Fruit fly (Drosophila melanogaster) whole organism, embryonic: Measurements from ENCODE around the gene Gr63a.

Experiments
- Abd-B ChIP-seq: fragments of 200-800 bp; sonication (Bioruptor generic); optimal IDR thresholded peaks from 2 replicates; lab custom pipeline; 2018; ENCODE audit warnings: missing biosample characterization, mild to moderate bottlenecking, missing genetic modification characterization, moderate library complexity
- BEAF-32 ChIP-seq: fragments of 200-800 bp; sonication (Bioruptor generic); optimal IDR thresholded peaks from 3 replicates; lab custom pipeline; 2017; ENCODE audit warnings: missing biosample characterization, missing genetic modification characterization, mild to moderate bottlenecking, moderate library complexity, missing genetic modification reagents
- CG10959 ChIP-seq: fragments of 200-800 bp; sonication (Bioruptor generic); IDR thresholded peaks from 2 replicates; pipeline ENCODE4 v1.3.6; 2022; ENCODE audit warnings: missing biosample characterization, missing genetic modification characterization
- CG11247 ChIP-seq: fragments of 200-800 bp; sonication (Bioruptor generic); IDR thresholded peaks from 2 replicates; pipeline ENCODE4 v1.3.6; 2022; ENCODE audit warnings: missing biosample characterization, missing genetic modification characterization
- CG11456 ChIP-seq: fragments of 200-800 bp; sonication (Bioruptor generic); IDR thresholded peaks from 3 replicates; pipeline ENCODE4 v1.3.6; 2022; ENCODE audit warnings: missing biosample characterization, missing genetic modification characterization
- CG11504 ChIP-seq: fragments of 200-800 bp; sonication (Bioruptor generic); optimal IDR thresholded peaks from 3 replicates; lab custom pipeline; 2019; ENCODE audit warnings: missing biosample characterization, mild to moderate bottlenecking, missing genetic modification characterization, moderate library complexity
- CG11723 ChIP-seq: fragments of 200-800 bp; sonication (Bioruptor generic); optimal IDR thresholded peaks from 2 replicates; lab custom pipeline; 2017; ENCODE audit warnings: missing biosample characterization, mild to moderate bottlenecking, missing genetic modification characterization
- CG12769 ChIP-seq: fragments of 200-800 bp; sonication (Bioruptor generic); optimal IDR thresholded peaks from 2 replicates; lab custom pipeline; 2019; ENCODE audit warnings: missing biosample characterization, mild to moderate bottlenecking, missing genetic modification characterization, moderate library complexity
- CG13775 ChIP-seq: fragments of 200-800 bp; sonication (Bioruptor generic); optimal IDR thresholded peaks from 3 replicates; lab custom pipeline; 2017; ENCODE audit warnings: missing biosample characterization, mild to moderate bottlenecking, missing genetic modification characterization
- CG1529 ChIP-seq: fragments of 200-800 bp; sonication (Bioruptor generic); optimal IDR thresholded peaks from 3 replicates; lab custom pipeline; 2018; ENCODE audit warnings: missing biosample characterization, missing genetic modification characterization
- CG15514 ChIP-seq: fragments of 200-800 bp; sonication (Bioruptor generic); optimal IDR thresholded peaks from 3 replicates; lab custom pipeline; 2017; ENCODE audit warnings: missing biosample characterization, missing genetic modification characterization, mild to moderate bottlenecking, moderate library complexity, missing genetic modification reagents
- CG1647 ChIP-seq: fragments of 200-800 bp; sonication (Bioruptor generic); optimal IDR thresholded peaks from 3 replicates; lab custom pipeline; 2016; ENCODE audit warnings: missing biosample characterization, missing genetic modification characterization
- CG16813 ChIP-seq: fragments of 200-800 bp; sonication (Bioruptor generic); IDR thresholded peaks from 3 replicates; pipeline ENCODE4 v1.3.6; 2022; ENCODE audit warnings: missing biosample characterization, missing genetic modification characterization; ENCODE audit not compliant: partially characterized antibody
- CG17361 ChIP-seq: fragments of 200-800 bp; sonication (Bioruptor generic); IDR thresholded peaks from 3 replicates; pipeline ENCODE4 v1.3.6; 2022; ENCODE audit warnings: missing biosample characterization, missing genetic modification characterization
- CG17612 ChIP-seq: fragments of 200-800 bp; sonication (Bioruptor generic); IDR thresholded peaks from 2 replicates; pipeline ENCODE4 v1.3.6; 2022; ENCODE audit warnings: missing biosample characterization, missing genetic modification characterization
- CG17829 ChIP-seq: fragments of 200-800 bp; optimal IDR thresholded peaks from 2 replicates; lab custom pipeline; 2019; ENCODE audit warnings: missing biosample characterization, mild to moderate bottlenecking, missing genetic modification characterization, moderate library complexity
- CG30403 ChIP-seq: fragments of 200-800 bp; sonication (Bioruptor generic); optimal IDR thresholded peaks from 3 replicates; lab custom pipeline; 2016; ENCODE audit warnings: missing biosample characterization, missing genetic modification characterization
- CG31388 ChIP-seq: fragments of 200-800 bp; sonication (Bioruptor generic); optimal IDR thresholded peaks from 2 replicates; lab custom pipeline; 2016; ENCODE audit warnings: missing biosample characterization, missing genetic modification characterization
- CG31441 ChIP-seq: fragments of 200-800 bp; sonication (Bioruptor generic); IDR thresholded peaks from 2 replicates; pipeline ENCODE4 v1.3.6; 2022; ENCODE audit warnings: missing biosample characterization, missing genetic modification characterization
- CG3838 ChIP-seq: fragments of 200-800 bp; sonication (Bioruptor generic); optimal IDR thresholded peaks from 3 replicates; lab custom pipeline; 2016; ENCODE audit warnings: missing biosample characterization, missing genetic modification characterization
- CG5245 ChIP-seq: fragments of 200-800 bp; sonication (Bioruptor generic); optimal IDR thresholded peaks from 3 replicates; lab custom pipeline; 2016; ENCODE audit warnings: missing biosample characterization, missing genetic modification characterization
- CG5953 ChIP-seq: fragments of 200-800 bp; sonication (Bioruptor generic); IDR thresholded peaks from 2 replicates; pipeline ENCODE4 v1.3.6; 2022; ENCODE audit warnings: missing biosample characterization, missing genetic modification characterization
- CG6175 ChIP-seq: fragments of 200-800 bp; sonication (Bioruptor generic); IDR thresholded peaks from 3 replicates; pipeline ENCODE4 v1.3.6; 2022; ENCODE audit warnings: missing biosample characterization, missing genetic modification characterization
- CG8290 ChIP-seq, 3 experiments: fragments of 200-800 bp; sonication (Bioruptor generic); optimal IDR thresholded peaks; 2 replicates each; lab custom pipeline; 2016 to 2019; ENCODE audit warnings: missing biosample characterization in 3 of 3, missing genetic modification characterization in 3 of 3, mild to moderate bottlenecking in 2 of 3, moderate library complexity in 1 of 3
- H2.0 ChIP-seq: fragments of 200-800 bp; sonication (Bioruptor generic); IDR thresholded peaks from 2 replicates; pipeline ENCODE4 v1.3.6; 2022; ENCODE audit warnings: missing biosample characterization, missing genetic modification characterization
- Hsf ChIP-seq: fragments of 200-800 bp; sonication (Bioruptor generic); optimal IDR thresholded peaks from 3 replicates; lab custom pipeline; 2016; ENCODE audit warnings: missing biosample characterization, missing genetic modification characterization
- Opbp ChIP-seq: fragments of 200-800 bp; sonication (Bioruptor generic); IDR thresholded peaks from 3 replicates; pipeline ENCODE4 v1.3.6; 2022; ENCODE audit warnings: missing biosample characterization, missing genetic modification characterization; ENCODE audit not compliant: partially characterized antibody
- Ptx1 ChIP-seq: fragments of 200-800 bp; sonication (Bioruptor generic); IDR thresholded peaks from 2 replicates; pipeline ENCODE4 v1.3.6; 2022; ENCODE audit warnings: missing biosample characterization, missing genetic modification characterization
- Side ChIP-seq: fragments of 200-800 bp; sonication (Bioruptor generic); optimal IDR thresholded peaks from 2 replicates; lab custom pipeline; 2016; ENCODE audit warnings: missing biosample characterization, missing genetic modification characterization
- Sox102F ChIP-seq: fragments of 200-800 bp; sonication (Bioruptor generic); optimal IDR thresholded peaks from 2 replicates; lab custom pipeline; 2018; ENCODE audit warnings: missing biosample characterization, mild to moderate bottlenecking, missing genetic modification characterization, moderate library complexity
- ato ChIP-seq: fragments of 200-800 bp; sonication (Bioruptor generic); IDR thresholded peaks from 2 replicates; pipeline ENCODE4 v1.3.6; 2022; ENCODE audit warnings: missing biosample characterization, missing genetic modification characterization; ENCODE audit not compliant: partially characterized antibody
- bab2 ChIP-seq: fragments of 200-800 bp; sonication (Bioruptor generic); optimal IDR thresholded peaks from 2 replicates; lab custom pipeline; 2016; ENCODE audit warnings: missing biosample characterization, missing genetic modification characterization
- bcd ChIP-seq: fragments of 200-800 bp; sonication (Bioruptor generic); optimal IDR thresholded peaks from 2 replicates; lab custom pipeline; 2017; ENCODE audit warnings: missing biosample characterization, mild to moderate bottlenecking, missing genetic modification characterization
- cas ChIP-seq: fragments of 200-800 bp; sonication (Bioruptor generic); IDR thresholded peaks from 2 replicates; pipeline ENCODE4 v1.3.6; 2022; ENCODE audit warnings: missing biosample characterization, missing genetic modification characterization
- cato ChIP-seq: fragments of 200-800 bp; sonication (Bioruptor generic); optimal IDR thresholded peaks from 2 replicates; lab custom pipeline; 2016; ENCODE audit warnings: missing biosample characterization, missing genetic modification characterization, borderline replicate concordance
- cg ChIP-seq: fragments of 200-800 bp; sonication (Bioruptor generic); optimal IDR thresholded peaks from 3 replicates; lab custom pipeline; 2019; ENCODE audit warnings: missing biosample characterization, mild to moderate bottlenecking, missing genetic modification characterization, moderate library complexity
- chif ChIP-seq, 2 experiments: fragments of 200-800 bp; sonication (Bioruptor generic); optimal IDR thresholded peaks; 3 replicates each; lab custom pipeline; 2016; ENCODE audit warnings: missing biosample characterization in 2 of 2, missing genetic modification characterization in 2 of 2
- chinmo ChIP-seq: fragments of 200-800 bp; sonication (Bioruptor generic); IDR thresholded peaks from 4 replicates; pipeline ENCODE4 v1.3.6; 2022; ENCODE audit warnings: missing biosample characterization, missing genetic modification characterization; ENCODE audit not compliant: partially characterized antibody
- en ChIP-seq: fragments of 200-800 bp; sonication (Bioruptor generic); optimal IDR thresholded peaks from 2 replicates; lab custom pipeline; 2016; ENCODE audit warnings: missing biosample characterization, missing genetic modification characterization
- eve ChIP-seq, 2 experiments: fragments of >200 bp; optimal IDR thresholded peaks; 2 replicates each; lab custom pipeline; 2017; ENCODE audit warnings: missing biosample characterization in 2 of 2, missing genetic modification characterization in 2 of 2
- fd102C ChIP-seq: fragments of 200-800 bp; sonication (Bioruptor generic); optimal IDR thresholded peaks from 2 replicates; lab custom pipeline; 2018; ENCODE audit warnings: missing biosample characterization, mild to moderate bottlenecking, missing genetic modification characterization, moderate library complexity
- maf-S ChIP-seq: fragments of 200-800 bp; sonication (Bioruptor generic); optimal IDR thresholded peaks from 2 replicates; lab custom pipeline; 2016; ENCODE audit warnings: missing biosample characterization, missing genetic modification characterization
- nau ChIP-seq: fragments of 200-800 bp; sonication (Bioruptor generic); optimal IDR thresholded peaks from 3 replicates; lab custom pipeline; 2017; ENCODE audit warnings: missing biosample characterization, mild to moderate bottlenecking, missing genetic modification characterization, missing genetic modification reagents
- nerfin-1 ChIP-seq: fragments of 200-800 bp; sonication (Bioruptor generic); optimal IDR thresholded peaks from 3 replicates; lab custom pipeline; 2019; ENCODE audit warnings: missing biosample characterization, mild to moderate bottlenecking, missing genetic modification characterization, moderate library complexity
- onecut ChIP-seq: fragments of 200-800 bp; sonication (Bioruptor generic); IDR thresholded peaks from 2 replicates; pipeline ENCODE4 v1.3.6; 2022; ENCODE audit warnings: missing biosample characterization, missing genetic modification characterization
- sd ChIP-seq: fragments of 200-800 bp; sonication (Bioruptor generic); optimal IDR thresholded peaks from 3 replicates; lab custom pipeline; 2018; ENCODE audit warnings: missing biosample characterization, mild to moderate bottlenecking, missing genetic modification characterization, moderate library complexity
- sim ChIP-seq: fragments of 200-800 bp; sonication (Bioruptor generic); IDR thresholded peaks from 2 replicates; pipeline ENCODE4 v1.3.6; 2022; ENCODE audit warnings: missing biosample characterization, missing genetic modification characterization
- slp2 ChIP-seq: fragments of 200-800 bp; sonication (Bioruptor generic); optimal IDR thresholded peaks from 2 replicates; lab custom pipeline; 2016; ENCODE audit warnings: missing biosample characterization, missing genetic modification characterization
- vfl ChIP-seq: fragments of 200-800 bp; sonication (Bioruptor generic); optimal IDR thresholded peaks from 2 replicates; lab custom pipeline; 2016; ENCODE audit warnings: missing biosample characterization, missing genetic modification characterization
- zfh1 ChIP-seq: fragments of 200-800 bp; sonication (Bioruptor generic); IDR thresholded peaks from 3 replicates; pipeline ENCODE4 v1.3.6; 2022; ENCODE audit warnings: missing biosample characterization, missing genetic modification characterization

The Gr63a gene

dm6 chr3L:3852842-3853241, 43.6 kb downstream of the Gr63a start (continued):
- TF ChIP-seq CG31441 (GFP tag; lab: Robert Waterston, UW), result peak; percentile 34; the same call in 1 of the 2 replicates
- peak; percentile 16 for TF ChIP-seq CG30403 (GFP tag; lab: Kevin White, UChicago)
- TF ChIP-seq Sox102F (GFP tag; lab: Kevin White, UChicago), result peak; percentile 86
- TF ChIP-seq chif (GFP tag; optimal IDR thresholded peaks at IDR 0.05; lab: Kevin White, UChicago), result peak; percentile 66 to 81
- TF ChIP-seq sim, result 0 out of 2 replicates have a peak, but pooled peaks have one; percentile 33
- TF ChIP-seq CG6175 (GFP tag; lab: Robert Waterston, UW), result no peak
- no peak for TF ChIP-seq bab2 (GFP tag; lab: Kevin White, UChicago)
- no peak for TF ChIP-seq sd (tag; lab: Kevin White, UChicago)
- peak; percentile 12 for TF ChIP-seq CG13775 (GFP tag; lab: Kevin White, UChicago)
- TF ChIP-seq CG11456 (GFP tag; lab: Robert Waterston, UW), result no peak
- TF ChIP-seq cg, result no peak
- no peak for TF ChIP-seq CG1647 (GFP tag; lab: Kevin White, UChicago)
- no peak for TF ChIP-seq ato (GFP tag; lab: Robert Waterston, UW)
- peak; percentile 80 for TF ChIP-seq zfh1 (GFP tag; lab: Robert Waterston, UW)
- peak; percentile 24; the same call in 1 of the 2 replicates for TF ChIP-seq H2.0
- peak; percentile 32; the same call in 1 of the 3 replicates for TF ChIP-seq CG17361
- TF ChIP-seq CG11723 (GFP tag; lab: Kevin White, UChicago), result peak; percentile 7
- no peak for TF ChIP-seq cas (GFP tag; lab: Robert Waterston, UW)
- TF ChIP-seq fd102C (GFP tag; lab: Kevin White, UChicago), result peak; percentile 32
- no peak for TF ChIP-seq CG8290 (GFP tag; optimal IDR thresholded peaks at IDR 0.05; lab: Kevin White, UChicago)
- peak in 1 of 2 experiments; percentile 44 for TF ChIP-seq CG8290 (tag; optimal IDR thresholded peaks at IDR 0.05; lab: Kevin White, UChicago)
- no peak for TF ChIP-seq bcd (GFP tag; lab: Kevin White, UChicago)
- TF ChIP-seq slp2, result peak; percentile 38
- TF ChIP-seq chinmo, result no peak
- TF ChIP-seq Abd-B (GFP tag; lab: Kevin White, UChicago), result peak; percentile 6
- peak; percentile 58 for TF ChIP-seq CG11504 (tag; lab: Kevin White, UChicago)
- TF ChIP-seq cato (GFP tag; lab: Kevin White, UChicago), result peak; percentile 18
- peak; percentile 40 for TF ChIP-seq onecut
- peak; percentile 67 for TF ChIP-seq CG1529
- TF ChIP-seq CG17612 (GFP tag; lab: Robert Waterston, UW), result no peak
- TF ChIP-seq en, result no peak
- peak; percentile 39 for TF ChIP-seq CG12769
- TF ChIP-seq BEAF-32 (GFP tag; lab: Kevin White, UChicago), result no peak
- TF ChIP-seq Opbp (GFP tag; lab: Robert Waterston, UW), result no peak
- TF ChIP-seq Hsf, result peak; percentile 45
- TF ChIP-seq CG31388 (GFP tag; lab: Kevin White, UChicago), result no peak
- peak in 1 of 2 experiments; percentile 78 for TF ChIP-seq eve (GFP tag; optimal IDR thresholded peaks at IDR 0.05; lab: Kevin White, UChicago)
- no peak for TF ChIP-seq CG15514 (GFP tag; lab: Kevin White, UChicago)
- TF ChIP-seq Side (GFP tag; lab: Kevin White, UChicago), result no peak
- peak; percentile 34 for TF ChIP-seq CG17829 (tag; lab: Kevin White, UChicago)
- TF ChIP-seq vfl, result no peak
- TF ChIP-seq nerfin-1, result peak; percentile 28
- TF ChIP-seq maf-S (GFP tag; lab: Kevin White, UChicago), result peak; percentile 6
- TF ChIP-seq CG5245, result no peak
- no peak for TF ChIP-seq CG11247
- peak; percentile 48; the same call in 1 of the 2 replicates for TF ChIP-seq CG5953 (GFP tag; lab: Robert Waterston, UW)
- TF ChIP-seq nau (GFP tag; lab: Kevin White, UChicago), result no peak
- TF ChIP-seq CG3838, result no peak
- TF ChIP-seq CG10959, result peak; percentile 56
- TF ChIP-seq CG16813, result no peak
- peak; percentile 36; the same call in 1 of the 2 replicates for TF ChIP-seq Ptx1 (GFP tag; lab: Robert Waterston, UW)
